Worm (Caenorhabditis elegans) whole organism, early embryonic: Measurements from ENCODE around the gene F48G7.8.

Experiments used
- ama-1 ChIP-seq: fragments of 150-350 bp; optimal IDR thresholded peaks from 2 replicates; lab custom pipeline; 2014
- ets-7 ChIP-seq: sonication (generic microtip); optimal IDR thresholded peaks from 2 replicates; lab custom pipeline; 2016; ENCODE audit warnings: missing genotype, missing genetic modification characterization, missing compliant biosample characterization
- scrt-1 ChIP-seq: fragments of 200-800 bp; sonication (Bioruptor generic); IDR thresholded peaks from 2 replicates; pipeline ENCODE4 v1.3.6; 2022; ENCODE audit warnings: missing genetic modification characterization, missing compliant biosample characterization
- tbx-11 ChIP-seq: fragments of 200-800 bp; sonication (Bioruptor generic); IDR thresholded peaks from 2 replicates; pipeline ENCODE4 v1.3.6; 2022; ENCODE audit warnings: missing genetic modification characterization, missing compliant biosample characterization
- tra-4 ChIP-seq: sonication (generic microtip); optimal IDR thresholded peaks from 2 replicates; lab custom pipeline; 2017; ENCODE audit warnings: missing genetic modification characterization, missing compliant biosample characterization

ce11 chrV:581616-582015, 45.9 kb downstream of the F48G7.8 start, which contains the start of gene nstp-7:
- TF ChIP-seq ama-1 (lab: Kevin White, UChicago) = no peak
- TF ChIP-seq tra-4 = no peak
- no peak for TF ChIP-seq scrt-1
- TF ChIP-seq ets-7 (tag; lab: Kevin White, UChicago) = no peak
- no peak for TF ChIP-seq tbx-11 (GFP tag; lab: Robert Waterston, UW)
